Worm (Caenorhabditis elegans): Measurements from ENCODE around the gene ZK632.14.

DNA sequence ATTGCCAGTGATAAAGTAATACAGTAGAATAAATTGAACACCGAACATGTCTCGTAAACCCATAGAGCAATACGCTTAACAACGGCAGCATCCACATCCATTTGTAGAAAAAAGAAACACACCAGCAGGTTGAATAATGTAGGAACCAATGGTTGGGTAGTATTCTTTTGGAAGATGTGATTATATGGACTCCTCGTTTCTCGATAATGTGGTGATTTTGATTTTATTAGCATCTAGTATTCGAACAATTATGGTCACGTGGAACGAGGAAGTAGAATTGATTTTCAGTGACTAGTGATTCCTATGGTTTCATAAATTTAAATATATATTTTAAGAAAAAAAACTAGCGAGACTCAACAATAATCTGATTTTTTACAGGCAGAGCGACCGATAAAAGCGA lies 16.8 kb upstream of the ZK632.14 start, which contains the start of gene srxa-10:
- TF ChIP-seq hlh-30 (tag; optimal IDR thresholded peaks at IDR 0.05; ENCODE audit: insufficient read depth) = no peak
- no peak for TF ChIP-seq unc-39 (tag; optimal IDR thresholded peaks at IDR 0.05)

Data from whole organism, L4 larva.